Worm (Caenorhabditis elegans): ENCODE data around the gene psr-1.

DNA sequence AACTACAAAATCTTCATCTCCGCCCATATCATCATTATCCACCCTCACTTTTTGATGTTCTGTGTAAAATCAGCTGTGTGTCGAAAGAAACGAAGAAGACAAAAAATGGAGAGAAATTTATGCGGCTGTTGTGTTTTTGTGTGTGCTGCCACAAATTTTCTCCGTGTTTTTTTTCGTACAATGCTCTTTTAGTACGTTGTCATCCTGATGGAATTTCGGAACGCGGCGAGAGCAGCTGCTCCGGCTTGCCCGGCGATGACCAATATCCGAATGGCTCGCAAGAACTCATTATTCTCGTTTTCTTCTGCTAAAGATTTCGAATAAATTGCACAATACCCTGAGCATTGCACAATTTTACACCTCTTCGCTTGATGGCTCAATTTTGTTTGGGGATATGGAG is 13.7 kb upstream of the psr-1 start:
- TF ChIP-seq K12H6.12 (tag; optimal IDR thresholded peaks at IDR 0.05): no peak
- no peak for TF ChIP-seq zim-3 (tag; optimal IDR thresholded peaks at IDR 0.05)
- no peak for TF ChIP-seq rpc-1 (optimal IDR thresholded peaks at IDR 0.05)
- no peak for TF ChIP-seq rpc-1 (tag; optimal IDR thresholded peaks at IDR 0.05)
- no peak for TF ChIP-seq K11D2.4 (GFP tag; IDR thresholded peaks at IDR 0.05)
- TF ChIP-seq pha-4 (tag; optimal IDR thresholded peaks at IDR 0.05): no peak
- no peak for TF ChIP-seq madf-8 (GFP tag; conservative IDR thresholded peaks at IDR 0.05)
- TF ChIP-seq hlh-26 (GFP tag; conservative IDR thresholded peaks at IDR 0.05): no peak
- TF ChIP-seq ztf-25 (GFP tag; IDR thresholded peaks at IDR 0.05): no peak
- no peak for TF ChIP-seq egrh-3 (GFP tag; IDR thresholded peaks at IDR 0.05)
- TF ChIP-seq unc-62 (GFP tag; optimal IDR thresholded peaks at IDR 0.05): no peak
